Fruit fly (Drosophila melanogaster) whole organism, embryonic: ENCODE results near the gene Nup93-1.

ENCODE experiments used
- Atf3 ChIP-seq: fragments of 200-800 bp; sonication (Bioruptor generic); optimal IDR thresholded peaks from 3 replicates; lab custom pipeline; 2016; ENCODE audit warnings: missing biosample characterization, missing genetic modification characterization
- Blimp-1 ChIP-seq: fragments of 200-800 bp; sonication (Bioruptor generic); optimal IDR thresholded peaks from 3 replicates; lab custom pipeline; 2018; ENCODE audit warnings: missing biosample characterization, missing genetic modification characterization, mild to moderate bottlenecking, moderate library complexity, missing genetic modification reagents
- CG10431 ChIP-seq: fragments of 200-800 bp; sonication (Bioruptor generic); optimal IDR thresholded peaks from 3 replicates; lab custom pipeline; 2018; ENCODE audit warnings: missing biosample characterization, mild to moderate bottlenecking, missing genetic modification characterization
- CG11504 ChIP-seq: fragments of 200-800 bp; sonication (Bioruptor generic); optimal IDR thresholded peaks from 3 replicates; lab custom pipeline; 2019; ENCODE audit warnings: missing biosample characterization, mild to moderate bottlenecking, missing genetic modification characterization, moderate library complexity
- CG11695 ChIP-seq: fragments of 200-800 bp; sonication (Bioruptor generic); IDR thresholded peaks from 3 replicates; pipeline ENCODE4 v1.3.6; 2022; ENCODE audit warnings: missing biosample characterization, missing genetic modification characterization
- CG12299 ChIP-seq: fragments of 200-800 bp; sonication (Bioruptor generic); optimal IDR thresholded peaks from 2 replicates; lab custom pipeline; 2018; ENCODE audit warnings: missing biosample characterization, mild to moderate bottlenecking, missing genetic modification characterization
- CG12659 ChIP-seq: fragments of 200-800 bp; sonication (Bioruptor generic); optimal IDR thresholded peaks from 3 replicates; lab custom pipeline; 2017; ENCODE audit warnings: mild to moderate bottlenecking, missing biosample characterization, missing genetic modification reagents, missing genetic modification characterization
- CG14441 ChIP-seq: fragments of 200-800 bp; sonication (Bioruptor generic); IDR thresholded peaks from 2 replicates; pipeline ENCODE4 v1.3.6; 2022; ENCODE audit warnings: missing biosample characterization, missing genetic modification characterization
- CG1529 ChIP-seq: fragments of 200-800 bp; sonication (Bioruptor generic); optimal IDR thresholded peaks from 3 replicates; lab custom pipeline; 2018; ENCODE audit warnings: missing biosample characterization, missing genetic modification characterization
- CG1603 ChIP-seq: fragments of 200-800 bp; sonication (Bioruptor generic); optimal IDR thresholded peaks from 2 replicates; lab custom pipeline; 2019; ENCODE audit warnings: missing biosample characterization, mild to moderate bottlenecking, missing genetic modification characterization, moderate library complexity
- CG18476 ChIP-seq: fragments of 200-800 bp; sonication (Bioruptor generic); optimal IDR thresholded peaks from 2 replicates; lab custom pipeline; 2016; ENCODE audit warnings: missing biosample characterization, mild to moderate bottlenecking, missing genetic modification characterization
- CG2712 ChIP-seq: fragments of 200-800 bp; optimal IDR thresholded peaks from 3 replicates; lab custom pipeline; 2019; ENCODE audit warnings: missing biosample characterization, mild to moderate bottlenecking, missing genetic modification characterization, moderate library complexity
- CG33557 ChIP-seq: fragments of 200-800 bp; sonication (Bioruptor generic); optimal IDR thresholded peaks from 2 replicates; lab custom pipeline; 2019; ENCODE audit warnings: missing biosample characterization, mild to moderate bottlenecking, missing genetic modification characterization, moderate library complexity
- CG3838 ChIP-seq: fragments of 200-800 bp; sonication (Bioruptor generic); optimal IDR thresholded peaks from 3 replicates; lab custom pipeline; 2016; ENCODE audit warnings: missing biosample characterization, missing genetic modification characterization
- CG8281 ChIP-seq: fragments of 200-800 bp; sonication (Bioruptor generic); optimal IDR thresholded peaks from 2 replicates; lab custom pipeline; 2018; ENCODE audit warnings: missing biosample characterization, mild to moderate bottlenecking, missing genetic modification characterization, moderate library complexity
- Ets65A ChIP-seq: fragments of 200-800 bp; sonication (Bioruptor generic); peaks from one replicate; lab custom pipeline; 2016; ENCODE audit warnings: missing biosample characterization, missing genetic modification characterization
- GATAe ChIP-seq: fragments of 200-800 bp; sonication (Bioruptor generic); conservative IDR thresholded peaks from 2 replicates; pipeline ENCODE4 v1.3.6; 2022; ENCODE audit warnings: missing biosample characterization, missing genetic modification characterization
- Hand ChIP-seq: fragments of 200-800 bp; sonication (Bioruptor generic); optimal IDR thresholded peaks from 2 replicates; lab custom pipeline; 2017; ENCODE audit warnings: mild to moderate bottlenecking, missing biosample characterization, missing genetic modification reagents, missing genetic modification characterization
- Hmr ChIP-seq: fragments of 200-800 bp; sonication (Bioruptor generic); optimal IDR thresholded peaks from 3 replicates; lab custom pipeline; 2017; ENCODE audit warnings: mild to moderate bottlenecking, missing biosample characterization, missing genetic modification reagents, missing genetic modification characterization
- Hr78 ChIP-seq, 2 experiments: fragments of 200-800 bp in 1 of 2; fragments of >200 bp in 1 of 2; sonication (Bioruptor generic) in 1 of 2; optimal IDR thresholded peaks; 2 replicates each; lab custom pipeline; 2017 to 2019; ENCODE audit warnings: missing biosample characterization in 2 of 2, missing genetic modification characterization in 2 of 2, mild to moderate bottlenecking in 1 of 2, moderate library complexity in 1 of 2
- Hsf ChIP-seq: fragments of 200-800 bp; sonication (Bioruptor generic); optimal IDR thresholded peaks from 3 replicates; lab custom pipeline; 2016; ENCODE audit warnings: missing biosample characterization, missing genetic modification characterization
- Meics ChIP-seq: fragments of 200-800 bp; sonication (Bioruptor generic); optimal IDR thresholded peaks from 2 replicates; lab custom pipeline; 2017; ENCODE audit warnings: missing biosample characterization, mild to moderate bottlenecking, missing genetic modification characterization
- Neu2 ChIP-seq: fragments of 200-800 bp; sonication (Bioruptor generic); optimal IDR thresholded peaks from 3 replicates; lab custom pipeline; 2016; ENCODE audit warnings: missing biosample characterization, missing genetic modification characterization, borderline replicate concordance
- Oli ChIP-seq: fragments of 200-800 bp; sonication (Bioruptor generic); optimal IDR thresholded peaks from 2 replicates; lab custom pipeline; 2018; ENCODE audit warnings: missing biosample characterization, mild to moderate bottlenecking, missing genetic modification characterization, moderate library complexity
- Pdp1 ChIP-seq, 2 experiments: fragments of 200-800 bp; sonication (Bioruptor generic); optimal IDR thresholded peaks; 3 replicates each; lab custom pipeline; 2016; ENCODE audit warnings: missing biosample characterization in 2 of 2, missing genetic modification characterization in 2 of 2, mild to moderate bottlenecking in 1 of 2, moderate library complexity in 1 of 2
- ash1 ChIP-seq: fragments of 200-800 bp; sonication (Bioruptor generic); optimal IDR thresholded peaks from 2 replicates; lab custom pipeline; 2018; ENCODE audit warnings: missing biosample characterization, mild to moderate bottlenecking, missing genetic modification characterization
- cg ChIP-seq: fragments of 200-800 bp; sonication (Bioruptor generic); optimal IDR thresholded peaks from 3 replicates; lab custom pipeline; 2019; ENCODE audit warnings: missing biosample characterization, mild to moderate bottlenecking, missing genetic modification characterization, moderate library complexity
- chif ChIP-seq, 2 experiments: fragments of 200-800 bp; sonication (Bioruptor generic); optimal IDR thresholded peaks; 3 replicates each; lab custom pipeline; 2016; ENCODE audit warnings: missing biosample characterization in 2 of 2, missing genetic modification characterization in 2 of 2
- chn ChIP-seq: fragments of 200-800 bp; sonication (Bioruptor generic); optimal IDR thresholded peaks from 2 replicates; lab custom pipeline; 2016; ENCODE audit warnings: missing biosample characterization, missing genetic modification characterization
- dmrt11E ChIP-seq: fragments of 200-800 bp; sonication (Bioruptor generic); optimal IDR thresholded peaks from 3 replicates; lab custom pipeline; 2018; ENCODE audit warnings: missing biosample characterization, mild to moderate bottlenecking, missing genetic modification characterization, moderate library complexity
- exex ChIP-seq: fragments of 200-800 bp; sonication (Bioruptor generic); optimal IDR thresholded peaks from 4 replicates; lab custom pipeline; 2018; ENCODE audit warnings: missing biosample characterization, mild to moderate bottlenecking, missing genetic modification characterization, moderate library complexity
- fu2 ChIP-seq: fragments of 200-800 bp; sonication (Bioruptor generic); optimal IDR thresholded peaks from 2 replicates; lab custom pipeline; 2016; ENCODE audit warnings: missing biosample characterization, missing genetic modification characterization
- gcm ChIP-seq: fragments of 200-800 bp; sonication (Bioruptor generic); optimal IDR thresholded peaks from 2 replicates; lab custom pipeline; 2019; ENCODE audit warnings: missing biosample characterization, mild to moderate bottlenecking, missing genetic modification characterization, moderate library complexity
- insv ChIP-seq, 2 experiments: fragments of 200-800 bp; sonication (Bioruptor generic); optimal IDR thresholded peaks; 3 replicates each; lab custom pipeline; 2016 to 2018; ENCODE audit warnings: missing biosample characterization in 2 of 2, missing genetic modification characterization in 2 of 2
- kni ChIP-seq: fragments of 200-800 bp; sonication (Bioruptor generic); optimal IDR thresholded peaks from 3 replicates; lab custom pipeline; 2017; ENCODE audit warnings: mild to moderate bottlenecking, missing biosample characterization, missing genetic modification reagents, missing genetic modification characterization
- lab ChIP-seq: fragments of 200-800 bp; sonication (Bioruptor generic); optimal IDR thresholded peaks from 3 replicates; lab custom pipeline; 2017; ENCODE audit warnings: missing biosample characterization, missing genetic modification characterization, mild to moderate bottlenecking, moderate library complexity, missing genetic modification reagents
- lbe ChIP-seq: fragments of 200-800 bp; sonication (Bioruptor generic); optimal IDR thresholded peaks from 2 replicates; lab custom pipeline; 2016; ENCODE audit warnings: missing biosample characterization, mild to moderate bottlenecking, missing genetic modification characterization
- mirr ChIP-seq: fragments of 200-800 bp; sonication (Bioruptor generic); optimal IDR thresholded peaks from 3 replicates; lab custom pipeline; 2018; ENCODE audit warnings: missing biosample characterization, mild to moderate bottlenecking, missing genetic modification characterization
- nom ChIP-seq: fragments of 200-800 bp; sonication (Bioruptor generic); optimal IDR thresholded peaks from 2 replicates; lab custom pipeline; 2017; ENCODE audit warnings: missing biosample characterization, missing genetic modification characterization, mild to moderate bottlenecking, moderate library complexity, missing genetic modification reagents
- pita ChIP-seq: fragments of 200-800 bp; sonication (Bioruptor generic); optimal IDR thresholded peaks from 2 replicates; lab custom pipeline; 2017; ENCODE audit warnings: missing biosample characterization, mild to moderate bottlenecking, missing genetic modification characterization
- scrt ChIP-seq: fragments of 200-800 bp; sonication (Bioruptor generic); optimal IDR thresholded peaks from 2 replicates; lab custom pipeline; 2018; ENCODE audit warnings: missing biosample characterization, mild to moderate bottlenecking, missing genetic modification characterization, moderate library complexity
- sens ChIP-seq: fragments of 200-800 bp; sonication (Bioruptor generic); peaks from one replicate; lab custom pipeline; 2016; ENCODE audit warnings: missing biosample characterization, missing genetic modification characterization
- sisA ChIP-seq: fragments of 200-800 bp; sonication (Bioruptor generic); IDR thresholded peaks from 2 replicates; pipeline ENCODE4 v1.3.6; 2022; ENCODE audit warnings: missing biosample characterization, missing genetic modification characterization
- sug ChIP-seq: fragments of 200-800 bp; optimal IDR thresholded peaks from 2 replicates; lab custom pipeline; 2019; ENCODE audit warnings: missing biosample characterization, mild to moderate bottlenecking, missing genetic modification characterization, moderate library complexity

Gene Nup93-1

dm6 chrX:13817418-13818171 lies 5.0 kb upstream of the Nup93-1 start (continued):
- TF ChIP-seq CG1603 (tag; lab: Kevin White, UChicago) (peak; percentile 5), Hsf (GFP tag; lab: Kevin White, UChicago) (peak; percentile 40), sens (GFP tag; lab: Kevin White, UChicago) (peak; percentile 85), chn (no peak), CG3838 (GFP tag; lab: Kevin White, UChicago) (no peak), Hand (GFP tag; lab: Kevin White, UChicago) (no peak), gcm (GFP tag; lab: Kevin White, UChicago) (no peak), Atf3 (GFP tag; lab: Kevin White, UChicago) (no peak), CG11504 (peak; percentile 59), CG2712 (tag; lab: Kevin White, UChicago) (peak; percentile 24), lbe (GFP tag; lab: Kevin White, UChicago) (no peak), Hmr (GFP tag; lab: Kevin White, UChicago) (peak; percentile 34), CG1529 (no peak), Meics (GFP tag; lab: Kevin White, UChicago) (peak; percentile 64), fu2 (GFP tag; lab: Kevin White, UChicago) (peak; percentile 31), scrt (GFP tag; lab: Kevin White, UChicago) (peak; percentile 4), CG11695 (0 out of 3 replicates have a peak, but pooled peaks have one; percentile 46), Oli (tag; lab: Kevin White, UChicago) (peak; percentile 48), CG18476 (GFP tag; lab: Kevin White, UChicago) (peak; percentile 27), insv (GFP tag; optimal IDR thresholded peaks at IDR 0.05; lab: Kevin White, UChicago) (no peak)
- TF ChIP-seq, all 482 proteins: peak for 125

dm6 chrX:13818172-13818472 lies 4.5 kb upstream of the Nup93-1 start:
- peak; percentile 38; the same call in 1 of the 2 replicates for TF ChIP-seq GATAe (GFP tag; lab: Robert Waterston, UW)
- TF ChIP-seq sug (tag; lab: Kevin White, UChicago), result peak; percentile 45
- TF ChIP-seq Neu2 (GFP tag; lab: Kevin White, UChicago), result no peak
- TF ChIP-seq exex (tag; lab: Kevin White, UChicago), result peak; percentile 96
- TF ChIP-seq Pdp1 (GFP tag; optimal IDR thresholded peaks at IDR 0.05; lab: Kevin White, UChicago), result peak in 1 of 2 experiments; percentile 57
- TF ChIP-seq nom (GFP tag; lab: Kevin White, UChicago), result no peak
- peak; percentile 8 for TF ChIP-seq mirr (GFP tag; lab: Kevin White, UChicago)
- TF ChIP-seq sisA (GFP tag; lab: Robert Waterston, UW), result no peak
- no peak for TF ChIP-seq CG12659 (GFP tag; lab: Kevin White, UChicago)
- TF ChIP-seq CG14441 (GFP tag; lab: Robert Waterston, UW), result no peak
- TF ChIP-seq lab (GFP tag; lab: Kevin White, UChicago), result peak; percentile 26
- TF ChIP-seq, all 482 proteins: peak for 6

dm6 chrX:13818841-13819240 lies 3.8 kb upstream of the Nup93-1 start:
- TF ChIP-seq ash1 (GFP tag; lab: Kevin White, UChicago) (no peak), dmrt11E (no peak), CG12299 (tag; lab: Kevin White, UChicago) (no peak)

- peak; percentile 47 for TF ChIP-seq CG10431 (GFP tag; lab: Kevin White, UChicago)
- TF ChIP-seq sens (GFP tag; lab: Kevin White, UChicago), result peak; percentile 9
- no peak for TF ChIP-seq chif (GFP tag; optimal IDR thresholded peaks at IDR 0.05; lab: Kevin White, UChicago)
- TF ChIP-seq Ets65A (GFP tag; lab: Kevin White, UChicago), result no peak
- no peak for TF ChIP-seq Hr78 (GFP tag; optimal IDR thresholded peaks at IDR 0.05; lab: Kevin White, UChicago)
- TF ChIP-seq CG8281 (tag; lab: Kevin White, UChicago), result no peak
- TF ChIP-seq pita, result no peak
- peak; percentile 29 for TF ChIP-seq CG33557 (GFP tag; lab: Kevin White, UChicago)
- peak; percentile 97 for TF ChIP-seq Blimp-1 (GFP tag; lab: Kevin White, UChicago)
- peak; percentile 12 for TF ChIP-seq cg (GFP tag; lab: Kevin White, UChicago)
- TF ChIP-seq kni (GFP tag; lab: Kevin White, UChicago), result peak; percentile 5
Measured at dm6 chrX:13819682-13820081, 2.9 kb upstream of the Nup93-1 start.
